Worm (Caenorhabditis elegans) whole organism, L2 larva: Measurements from ENCODE around the gene zhit-3.

Experiments used
- C34F6.9 ChIP-seq: fragments of 150-350 bp; optimal IDR thresholded peaks from 2 replicates; lab custom pipeline; 2014; ENCODE audit warnings: missing biosample characterization, missing genetic modification characterization
- F13H6.1 ChIP-seq: sonication (generic microtip); optimal IDR thresholded peaks from 2 replicates; lab custom pipeline; 2016; ENCODE audit warnings: missing genetic modification characterization, missing compliant biosample characterization
- ZK546.5 ChIP-seq: sonication (generic microtip); optimal IDR thresholded peaks from 2 replicates; lab custom pipeline; 2017; ENCODE audit warnings: missing biosample characterization, missing genetic modification characterization
- aly-2 ChIP-seq: fragments of 150-350 bp; optimal IDR thresholded peaks from 2 replicates; lab custom pipeline; 2014; ENCODE audit warnings: missing biosample characterization, missing genetic modification characterization
- ama-1 ChIP-seq: fragments of 150-350 bp; optimal IDR thresholded peaks from 2 replicates; lab custom pipeline; 2018; ENCODE audit warnings: inconsistent platforms
- blmp-1 ChIP-seq: sonication (generic microtip); optimal IDR thresholded peaks from 2 replicates; lab custom pipeline; 2017; ENCODE audit warnings: missing genetic modification characterization, mild to moderate bottlenecking, missing compliant biosample characterization, antibody characterized with exemption, moderate library complexity; ENCODE audit not compliant: insufficient read depth
- ceh-16 ChIP-seq: fragments of 150-350 bp; optimal IDR thresholded peaks from 2 replicates; lab custom pipeline; 2014; ENCODE audit warnings: missing biosample characterization, missing genetic modification characterization
- ceh-82 ChIP-seq: fragments of 150-350 bp; optimal IDR thresholded peaks from 2 replicates; lab custom pipeline; 2014; ENCODE audit warnings: missing biosample characterization, missing genetic modification characterization
- crh-2 ChIP-seq: sonication (generic microtip); optimal IDR thresholded peaks from 2 replicates; lab custom pipeline; 2017; ENCODE audit warnings: missing biosample characterization, missing genetic modification characterization
- dmd-4 ChIP-seq: sonication (generic microtip); optimal IDR thresholded peaks from 2 replicates; lab custom pipeline; 2017; ENCODE audit warnings: missing biosample characterization, missing genetic modification characterization
- fos-1 ChIP-seq: fragments of 150-350 bp; optimal IDR thresholded peaks from 2 replicates; lab custom pipeline; 2014; ENCODE audit warnings: missing biosample characterization, missing genetic modification characterization
- gmeb-1 ChIP-seq: fragments of 150-350 bp; optimal IDR thresholded peaks from 2 replicates; lab custom pipeline; 2014; ENCODE audit warnings: missing biosample characterization, missing genetic modification characterization
- lin-13 ChIP-seq: fragments of 150-350 bp; optimal IDR thresholded peaks from 2 replicates; lab custom pipeline; 2014; ENCODE audit warnings: missing biosample characterization, missing genetic modification reagents, missing genetic modification characterization
- lsy-2 ChIP-seq, 2 experiments: fragments of 150-350 bp in 1 of 2; sonication (generic microtip) in 1 of 2; optimal IDR thresholded peaks; 2 replicates each; lab custom pipeline; 2014 to 2017; ENCODE audit warnings: missing biosample characterization in 2 of 2, missing genetic modification characterization in 2 of 2
- mab-5 ChIP-seq: fragments of 150-350 bp; optimal IDR thresholded peaks from 2 replicates; lab custom pipeline; 2014; ENCODE audit warnings: missing biosample characterization, missing genetic modification characterization
- mbf-1 ChIP-seq: sonication (generic microtip); optimal IDR thresholded peaks from 2 replicates; lab custom pipeline; 2017; ENCODE audit warnings: missing biosample characterization, missing genetic modification characterization
- mdl-1 ChIP-seq, 2 experiments: fragments of 150-350 bp in 1 of 2; sonication (generic microtip) in 1 of 2; optimal IDR thresholded peaks; 2 replicates each; lab custom pipeline; 2017; ENCODE audit warnings: missing biosample characterization in 2 of 2, missing genetic modification characterization in 2 of 2
- nhr-10 ChIP-seq: sonication (generic microtip); optimal IDR thresholded peaks from 2 replicates; lab custom pipeline; 2017; ENCODE audit warnings: missing biosample characterization, missing genetic modification characterization
- nhr-11 ChIP-seq: fragments of 150-350 bp; optimal IDR thresholded peaks from 2 replicates; lab custom pipeline; 2014; ENCODE audit warnings: missing biosample characterization, missing genetic modification characterization
- nhr-12 ChIP-seq: fragments of 150-350 bp; optimal IDR thresholded peaks from 2 replicates; lab custom pipeline; 2014; ENCODE audit warnings: missing biosample characterization, missing genetic modification characterization
- nhr-21 ChIP-seq: fragments of 150-350 bp; optimal IDR thresholded peaks from 2 replicates; lab custom pipeline; 2014; ENCODE audit warnings: missing biosample characterization, missing genetic modification characterization
- nhr-23 ChIP-seq: fragments of 150-350 bp; optimal IDR thresholded peaks from 2 replicates; lab custom pipeline; 2014; ENCODE audit warnings: missing biosample characterization, missing genetic modification reagents, missing genetic modification characterization
- nhr-237 ChIP-seq: fragments of 150-350 bp; optimal IDR thresholded peaks from 2 replicates; lab custom pipeline; 2014; ENCODE audit warnings: missing biosample characterization, missing genetic modification characterization
- nhr-25 ChIP-seq: fragments of 150-350 bp; sonication (generic microtip); optimal IDR thresholded peaks from 3 replicates; lab custom pipeline; 2014; ENCODE audit warnings: missing biosample characterization, missing genetic modification characterization
- nhr-6 ChIP-seq: fragments of 150-350 bp; optimal IDR thresholded peaks from 2 replicates; lab custom pipeline; 2014; ENCODE audit warnings: missing biosample characterization, missing genetic modification characterization
- nhr-77 ChIP-seq: fragments of 150-350 bp; optimal IDR thresholded peaks from 2 replicates; lab custom pipeline; 2014; ENCODE audit warnings: missing biosample characterization, missing genetic modification characterization
- peb-1 ChIP-seq: fragments of 150-350 bp; optimal IDR thresholded peaks from 2 replicates; lab custom pipeline; 2014; ENCODE audit warnings: missing biosample characterization, missing genetic modification characterization
- sem-4 ChIP-seq: fragments of 150-350 bp; optimal IDR thresholded peaks from 2 replicates; lab custom pipeline; 2014; ENCODE audit warnings: missing biosample characterization, missing genetic modification reagents, missing genetic modification characterization
- skn-1 ChIP-seq: sonication (generic microtip); optimal IDR thresholded peaks from 2 replicates; lab custom pipeline; 2017; ENCODE audit warnings: missing biosample characterization, missing genetic modification characterization
- sma-9 ChIP-seq, 2 experiments: fragments of 150-350 bp in 1 of 2; sonication (generic microtip) in 1 of 2; optimal IDR thresholded peaks; 2 replicates each; lab custom pipeline; 2014 to 2016; ENCODE audit warnings: missing genetic modification characterization in 2 of 2, mild to moderate bottlenecking in 1 of 2, missing biosample characterization in 1 of 2, missing compliant biosample characterization in 1 of 2, missing genetic modification reagents in 1 of 2, moderate library complexity in 1 of 2
- unc-39 ChIP-seq: fragments of 150-350 bp; optimal IDR thresholded peaks from 2 replicates; lab custom pipeline; 2014; ENCODE audit warnings: missing biosample characterization, missing genetic modification characterization
- unc-62 ChIP-seq: fragments of 150-350 bp; optimal IDR thresholded peaks from 2 replicates; lab custom pipeline; 2014; ENCODE audit warnings: missing biosample characterization, missing genetic modification reagents, missing genetic modification characterization
- zag-1 ChIP-seq: fragments of 150-350 bp; optimal IDR thresholded peaks from 2 replicates; lab custom pipeline; 2014; ENCODE audit warnings: missing biosample characterization, missing genetic modification characterization
- ztf-4 ChIP-seq: fragments of 150-350 bp; optimal IDR thresholded peaks from 2 replicates; lab custom pipeline; 2014; ENCODE audit warnings: missing biosample characterization, missing genetic modification characterization

zhit-3 gene

DNA sequence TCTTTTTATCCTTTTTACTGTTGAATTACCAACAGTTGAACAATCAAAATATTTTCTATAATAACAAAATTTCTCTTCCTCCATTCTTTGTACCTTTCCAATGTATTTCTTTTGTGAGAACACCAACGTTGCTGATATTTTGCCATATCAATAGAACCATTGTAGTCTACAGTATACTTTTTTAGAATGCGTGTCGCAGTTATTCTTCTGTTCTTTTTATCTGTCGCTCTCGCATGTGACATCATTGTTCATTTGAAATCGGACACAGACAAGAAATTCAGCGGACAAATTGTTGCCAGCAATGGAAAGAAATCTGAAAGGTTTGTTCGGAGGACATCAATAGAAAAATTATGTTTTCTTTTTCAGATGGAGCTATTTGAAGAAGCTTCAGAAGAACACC, 10.0 kb downstream of the zhit-3 start, which contains the start of gene ZK856.7:
TSS of gene ZK856.7 (plus strand) at position 186 of the 400 bp plus-strand sequence.
- peak; percentile 25 for TF ChIP-seq nhr-25 (tag; lab: Kevin White, UChicago)
- TF ChIP-seq ztf-4 (tag; lab: Kevin White, UChicago) = no peak
- TF ChIP-seq ZK546.5 (tag; lab: Kevin White, UChicago) = no peak
- TF ChIP-seq nhr-10 (tag; lab: Kevin White, UChicago) = no peak
- TF ChIP-seq aly-2 = no peak
- TF ChIP-seq ceh-16 (tag; lab: Kevin White, UChicago) = no peak
- TF ChIP-seq crh-2 = peak; percentile 37
- TF ChIP-seq lsy-2 (tag; optimal IDR thresholded peaks at IDR 0.05; lab: Kevin White, UChicago) = peak in 1 of 2 experiments; percentile 11
- TF ChIP-seq C34F6.9 (tag; lab: Kevin White, UChicago) = no peak
- TF ChIP-seq nhr-77 (tag; lab: Kevin White, UChicago) = no peak
- no peak for TF ChIP-seq lin-13
- no peak for TF ChIP-seq mbf-1 (tag; lab: Kevin White, UChicago)
- TF ChIP-seq nhr-21 (tag; lab: Kevin White, UChicago) = no peak
- TF ChIP-seq nhr-237 (tag; lab: Kevin White, UChicago) = no peak
- no peak for TF ChIP-seq nhr-23
- no peak for TF ChIP-seq mab-5 (tag; lab: Kevin White, UChicago)
- no peak for TF ChIP-seq gmeb-1 (tag; lab: Kevin White, UChicago)
- TF ChIP-seq unc-39 (tag; lab: Kevin White, UChicago) = no peak
- TF ChIP-seq skn-1 (tag; lab: Kevin White, UChicago) = no peak

DNA sequence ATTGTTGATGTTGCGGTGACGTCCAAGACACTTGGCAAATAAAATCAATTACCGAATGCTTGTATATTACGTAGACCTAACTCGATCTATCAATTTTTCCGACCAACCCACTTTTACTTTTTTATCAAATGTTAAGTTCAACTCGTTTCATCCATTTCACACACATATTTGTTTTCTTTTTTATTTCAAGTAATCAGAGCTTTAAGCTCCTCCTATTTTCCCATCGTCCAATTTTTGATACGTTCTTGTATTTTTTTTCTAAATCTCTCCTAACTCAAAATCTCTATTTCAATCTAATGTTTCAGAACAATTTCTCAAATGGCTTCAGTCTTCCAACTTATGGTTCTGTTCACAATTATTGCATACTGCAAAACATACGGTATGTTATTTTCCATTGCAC, 13.5 kb downstream of the zhit-3 start, which contains the start of gene ZK856.6:
TSS of gene ZK856.6 (plus strand) at position 301 of the 400 bp plus-strand sequence.
- TF ChIP-seq ama-1 (lab: Kevin White, UChicago) = no peak
- TF ChIP-seq gmeb-1 (tag; lab: Kevin White, UChicago) = no peak
- no peak for TF ChIP-seq ceh-82 (tag; lab: Kevin White, UChicago)
- TF ChIP-seq peb-1 (tag; lab: Kevin White, UChicago) = no peak
- no peak for TF ChIP-seq dmd-4
- TF ChIP-seq lsy-2 (tag; optimal IDR thresholded peaks at IDR 0.05; lab: Kevin White, UChicago) = no peak
- TF ChIP-seq mab-5 (tag; lab: Kevin White, UChicago) = no peak
- no peak for TF ChIP-seq mbf-1 (tag; lab: Kevin White, UChicago)
- no peak for TF ChIP-seq ceh-16 (tag; lab: Kevin White, UChicago)

DNA sequence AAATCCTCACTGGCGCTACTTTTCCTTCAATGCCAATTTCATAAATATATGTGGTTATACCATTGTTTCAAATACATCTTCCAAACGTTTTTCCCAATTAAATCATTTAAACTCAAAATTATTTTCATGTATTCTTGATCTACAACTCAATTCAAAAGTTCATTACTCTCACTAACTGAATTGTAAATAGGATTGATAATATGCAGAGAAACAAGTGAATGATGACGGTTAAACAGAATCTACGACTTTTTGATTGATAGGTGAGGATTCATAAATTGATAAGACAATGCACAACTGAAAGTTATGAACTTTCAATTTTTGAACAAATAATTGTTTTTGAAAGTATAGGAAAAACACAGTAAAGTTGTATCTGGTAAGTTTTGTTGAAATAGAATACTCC, 20.7 kb downstream of the zhit-3 start:
- TF ChIP-seq sem-4 (tag; lab: Kevin White, UChicago) (no peak), fos-1 (tag; lab: Kevin White, UChicago) (peak; percentile 35), unc-62 (GFP tag; lab: Kevin White, UChicago) (no peak), nhr-11 (tag; lab: Kevin White, UChicago) (no peak), unc-39 (tag; lab: Kevin White, UChicago) (no peak), nhr-12 (tag; lab: Kevin White, UChicago) (no peak)

ce11 chrV:10190081-10190556, 21.8 kb downstream of the zhit-3 start, which contains the start of gene ZK856.5:
Gene ZK856.5, minus strand, starts transcription at chrV:10190131.
- TF ChIP-seq mdl-1 (tag; optimal IDR thresholded peaks at IDR 0.05; lab: Kevin White, UChicago) = peak in 1 of 2 experiments; percentile 36
- peak; percentile 71 for TF ChIP-seq fos-1 (tag; lab: Kevin White, UChicago)
- TF ChIP-seq crh-2 = peak; percentile 61
- no peak for TF ChIP-seq F13H6.1 (tag; lab: Kevin White, UChicago)
- no peak for TF ChIP-seq nhr-23
- TF ChIP-seq C34F6.9 (tag; lab: Kevin White, UChicago) = no peak
- TF ChIP-seq sma-9 (GFP tag; optimal IDR thresholded peaks at IDR 0.05; lab: Kevin White, UChicago) = peak; percentile 68
- TF ChIP-seq sma-9 (tag; optimal IDR thresholded peaks at IDR 0.05; lab: Kevin White, UChicago) = no peak
- TF ChIP-seq zag-1 = no peak
- no peak for TF ChIP-seq lsy-2 (tag; optimal IDR thresholded peaks at IDR 0.05; lab: Kevin White, UChicago)
- no peak for TF ChIP-seq nhr-77 (tag; lab: Kevin White, UChicago)
- TF ChIP-seq ZK546.5 (tag; lab: Kevin White, UChicago) = no peak
- no peak for TF ChIP-seq mab-5 (tag; lab: Kevin White, UChicago)
- TF ChIP-seq nhr-6 (tag; lab: Kevin White, UChicago) = no peak
- TF ChIP-seq unc-62 (GFP tag; lab: Kevin White, UChicago) = no peak
- no peak for TF ChIP-seq blmp-1
